7 worm cellular contexts compared by ENCODE assay signal in genomic region chrV:17981732-17982131, ce11.
A peak's percentile ranks its signal among the peaks of the same experiment; 100 is the strongest.
TF ChIP-seq lines count a peak whose summit lies in the region.

No protein-coding gene starts in this region.

TF ChIP-seq in whole organism, L1 larva, 84 proteins besides CTCF, POLR2A, EP300 and RAD21 (continues in another document):
- TF ChIP-seq mdl-1 (tag; optimal IDR thresholded peaks at IDR 0.05; lab: Kevin White, UChicago) (peak in 1 of 2 experiments; percentile 5), lin-35 (GFP tag; optimal IDR thresholded peaks at IDR 0.05; lab: Kevin White, UChicago) (peak; percentile 65 to 73), xbp-1 (tag; optimal IDR thresholded peaks at IDR 0.05; lab: Kevin White, UChicago) (peak; percentile 44), elt-3 (tag; optimal IDR thresholded peaks at IDR 0.05; lab: Kevin White, UChicago) (peak in 1 of 6 experiments; percentile 1), ceh-82 (tag; optimal IDR thresholded peaks at IDR 0.05; lab: Kevin White, UChicago) (peak; percentile 56 to 63 (median 57)), pax-3 (tag; optimal IDR thresholded peaks at IDR 0.05; lab: Kevin White, UChicago) (peak; percentile 30), tlp-1 (tag; optimal IDR thresholded peaks at IDR 0.05; lab: Kevin White, UChicago) (no peak), fkh-8 (tag; optimal IDR thresholded peaks at IDR 0.05; lab: Kevin White, UChicago) (peak; percentile 67), efl-1 (optimal IDR thresholded peaks at IDR 0.05; lab: Kevin White, UChicago) (peak; percentile 66 to 67), efl-1 (GFP tag; optimal IDR thresholded peaks at IDR 0.05 in 1 of 2; lab: Kevin White, UChicago) (peak; percentile 64 to 94), unc-130 (tag; optimal IDR thresholded peaks at IDR 0.05; lab: Kevin White, UChicago) (no peak), lir-3 (tag; optimal IDR thresholded peaks at IDR 0.05; lab: Kevin White, UChicago; ENCODE audit: poor library complexity) (no peak)

TF ChIP-seq in whole organism, L2 larva, 48 proteins besides CTCF, POLR2A, EP300 and RAD21 (continues in another document):
- TF ChIP-seq unc-55 (GFP tag; optimal IDR thresholded peaks at IDR 0.05; lab: Kevin White, UChicago) (peak; percentile 47), nhr-11 (tag; optimal IDR thresholded peaks at IDR 0.05; lab: Kevin White, UChicago) (no peak), F13H6.1 (tag; optimal IDR thresholded peaks at IDR 0.05; lab: Kevin White, UChicago) (peak; percentile 1), Y55F3AM.14 (GFP tag; optimal IDR thresholded peaks at IDR 0.05; lab: Kevin White, UChicago) (no peak), lin-11 (tag; optimal IDR thresholded peaks at IDR 0.05; lab: Kevin White, UChicago) (peak; percentile 50), lsy-2 (tag; optimal IDR thresholded peaks at IDR 0.05; lab: Kevin White, UChicago) (peak; percentile 95 to 98), nhr-25 (tag; optimal IDR thresholded peaks at IDR 0.05; lab: Kevin White, UChicago) (peak; percentile 16), crh-2 (tag; optimal IDR thresholded peaks at IDR 0.05; lab: Kevin White, UChicago) (peak; percentile 8), C34F6.9 (tag; optimal IDR thresholded peaks at IDR 0.05; lab: Kevin White, UChicago) (peak; percentile 41), nhr-23 (tag; optimal IDR thresholded peaks at IDR 0.05; lab: Kevin White, UChicago) (no peak), ceh-16 (tag; optimal IDR thresholded peaks at IDR 0.05; lab: Kevin White, UChicago) (no peak), gmeb-1 (tag; optimal IDR thresholded peaks at IDR 0.05; lab: Kevin White, UChicago) (peak; percentile 18), nhr-129 (tag; optimal IDR thresholded peaks at IDR 0.05; lab: Kevin White, UChicago) (peak; percentile 45)

TF ChIP-seq in whole organism, L3 larva, 47 proteins besides CTCF, POLR2A, EP300 and RAD21 (continues in another document):
- TF ChIP-seq lin-15B (tag; optimal IDR thresholded peaks at IDR 0.05; lab: Kevin White, UChicago) (peak; percentile 56), nhr-237 (tag; optimal IDR thresholded peaks at IDR 0.05; lab: Kevin White, UChicago) (no peak), sea-2 (GFP tag; optimal IDR thresholded peaks at IDR 0.05; lab: Kevin White, UChicago) (no peak), mml-1 (tag; optimal IDR thresholded peaks at IDR 0.05; lab: Kevin White, UChicago) (no peak), nhr-67 (tag; optimal IDR thresholded peaks at IDR 0.05; lab: Kevin White, UChicago) (no peak), pha-4 (tag; optimal IDR thresholded peaks at IDR 0.05; lab: Kevin White, UChicago) (peak; percentile 25), nhr-25 (tag; optimal IDR thresholded peaks at IDR 0.05; lab: Kevin White, UChicago) (peak; percentile 1), jun-1 (tag; optimal IDR thresholded peaks at IDR 0.05; lab: Kevin White, UChicago) (peak; percentile 30), nfya-1 (tag; optimal IDR thresholded peaks at IDR 0.05; lab: Kevin White, UChicago; ENCODE audit: insufficient read depth) (peak; percentile 57), hmg-11 (tag; optimal IDR thresholded peaks at IDR 0.05; lab: Kevin White, UChicago) (peak; percentile 79), ama-1 (optimal IDR thresholded peaks at IDR 0.05; lab: Kevin White, UChicago) (no peak), lin-39 (tag; optimal IDR thresholded peaks at IDR 0.05; lab: Kevin White, UChicago) (peak; percentile 27), egl-5 (tag; optimal IDR thresholded peaks at IDR 0.05; lab: Kevin White, UChicago) (peak; percentile 3), elt-2 (tag; optimal IDR thresholded peaks at IDR 0.05; lab: Kevin White, UChicago) (peak; percentile 18)

TF ChIP-seq in whole organism, L4 larva, 104 proteins besides CTCF, POLR2A, EP300 and RAD21 (continues in another document):
- TF ChIP-seq aly-2 (tag; optimal IDR thresholded peaks at IDR 0.05; lab: Kevin White, UChicago), result no peak
- TF ChIP-seq zfp-2 (tag; optimal IDR thresholded peaks at IDR 0.05; lab: Kevin White, UChicago), result no peak
- TF ChIP-seq nhr-41 (GFP tag; IDR thresholded peaks at IDR 0.05; lab: Robert Waterston, UW), result no peak
- TF ChIP-seq saeg-2 (GFP tag; IDR thresholded peaks at IDR 0.05; lab: Robert Waterston, UW), result no peak
- no peak for TF ChIP-seq madf-5 (GFP tag; IDR thresholded peaks at IDR 0.05; lab: Robert Waterston, UW)
- peak; percentile 92 to 98 for TF ChIP-seq lsy-2 (tag; optimal IDR thresholded peaks at IDR 0.05; lab: Kevin White, UChicago)
- no peak for TF ChIP-seq ceh-82 (tag; optimal IDR thresholded peaks at IDR 0.05; lab: Kevin White, UChicago)
- TF ChIP-seq mes-2 (tag; optimal IDR thresholded peaks at IDR 0.05; lab: Kevin White, UChicago; ENCODE audit: poor library complexity, severe bottlenecking), result peak; percentile 61
- TF ChIP-seq unc-62 (GFP tag; optimal IDR thresholded peaks at IDR 0.05 in 1 of 2; lab: Kevin White, UChicago), result peak in 1 of 2 experiments; percentile 85
- no peak for TF ChIP-seq unc-62 (tag; optimal IDR thresholded peaks at IDR 0.05; lab: Kevin White, UChicago)
- no peak for TF ChIP-seq snpc-4 (tag; optimal IDR thresholded peaks at IDR 0.05; lab: Kevin White, UChicago)
- TF ChIP-seq D1046.2 (GFP tag; IDR thresholded peaks at IDR 0.05; lab: Robert Waterston, UW), result no peak
- TF ChIP-seq mxl-3 (GFP tag; optimal IDR thresholded peaks at IDR 0.05; lab: Kevin White, UChicago), result no peak
- TF ChIP-seq spr-1 (tag; optimal IDR thresholded peaks at IDR 0.05; lab: Kevin White, UChicago), result no peak

TF ChIP-seq in whole organism, late embryonic, 69 proteins besides CTCF, POLR2A, EP300 and RAD21:
- TF ChIP-seq sox-4 (tag; optimal IDR thresholded peaks at IDR 0.05; lab: Kevin White, UChicago) (no peak), unc-86 (tag; optimal IDR thresholded peaks at IDR 0.05; lab: Kevin White, UChicago) (no peak), ets-4 (tag; optimal IDR thresholded peaks at IDR 0.05; lab: Kevin White, UChicago) (no peak), ceh-48 (tag; optimal IDR thresholded peaks at IDR 0.05; lab: Kevin White, UChicago) (peak; percentile 79), nfya-1 (tag; optimal IDR thresholded peaks at IDR 0.05; lab: Kevin White, UChicago) (peak; percentile 28)

TF ChIP-seq in whole organism, mixed stage, embryonic, 35 proteins besides CTCF, POLR2A, EP300 and RAD21:
- TF ChIP-seq mep-1 (tag; optimal IDR thresholded peaks at IDR 0.05; lab: Kevin White, UChicago), result peak; percentile 66
- TF ChIP-seq mls-2 (tag; optimal IDR thresholded peaks at IDR 0.05; lab: Kevin White, UChicago), result no peak
- TF ChIP-seq nhr-237 (tag; optimal IDR thresholded peaks at IDR 0.05; lab: Kevin White, UChicago), result peak; percentile 10
- TF ChIP-seq drap-1 (GFP tag; optimal IDR thresholded peaks at IDR 0.05; lab: Kevin White, UChicago), result peak; percentile 58
- TF ChIP-seq lsy-2 (tag; optimal IDR thresholded peaks at IDR 0.05; lab: Kevin White, UChicago), result peak; percentile 96
- peak; percentile 48 for TF ChIP-seq ces-1 (GFP tag; optimal IDR thresholded peaks at IDR 0.05; lab: Kevin White, UChicago)

TF ChIP-seq in whole organism, young adult, 124 proteins besides CTCF, POLR2A, EP300 and RAD21:
- TF ChIP-seq rec-8 (tag; optimal IDR thresholded peaks at IDR 0.05; lab: Kevin White, UChicago) (no peak), mcd-1 (GFP tag; IDR thresholded peaks at IDR 0.05; lab: Robert Waterston, UW) (peak; percentile 57), ztf-26 (tag; optimal IDR thresholded peaks at IDR 0.05; lab: Kevin White, UChicago) (no peak), egl-44 (GFP tag; IDR thresholded peaks at IDR 0.05; lab: Robert Waterston, UW) (no peak), let-526 (GFP tag; IDR thresholded peaks at IDR 0.05; lab: Robert Waterston, UW) (no peak), snpc-4 (GFP tag; optimal IDR thresholded peaks at IDR 0.05; lab: Kevin White, UChicago) (no peak), snpc-4 (tag; optimal IDR thresholded peaks at IDR 0.05; lab: Kevin White, UChicago) (peak in 1 of 4 experiments; percentile 30), sea-2 (GFP tag; IDR thresholded peaks at IDR 0.05; lab: Robert Waterston, UW) (no peak), ceh-40 (GFP tag; IDR thresholded peaks at IDR 0.05; lab: Robert Waterston, UW) (no peak), tbp1 (GFP tag; optimal IDR thresholded peaks at IDR 0.05; lab: Kevin White, UChicago) (peak; percentile 3), D2030.7 (GFP tag; IDR thresholded peaks at IDR 0.05; lab: Robert Waterston, UW) (peak; percentile 44; the same call in 1 of the 2 replicates), lin-35 (GFP tag; optimal IDR thresholded peaks at IDR 0.05; lab: Kevin White, UChicago) (no peak), pha-4 (tag; optimal IDR thresholded peaks at IDR 0.05; lab: Kevin White, UChicago) (no peak), attf-5 (GFP tag; optimal IDR thresholded peaks at IDR 0.05; lab: Kevin White, UChicago) (peak; percentile 32), lsl-1 (GFP tag; optimal IDR thresholded peaks at IDR 0.05; lab: Kevin White, UChicago) (peak; percentile 78)
TF ChIP-seq in whole organism, young adult: peak in this region for 6.
